Fruit fly (Drosophila melanogaster) whole organism: ENCODE measurements around the gene Nep2.

Experiments
- Dll ChIP-seq: fragments of >200 bp; optimal IDR thresholded peaks from 2 replicates; lab custom pipeline; 2017
- EcR ChIP-seq, 2 experiments: fragments of >200 bp; optimal IDR thresholded peaks; 2 replicates each; lab custom pipeline; 2017; ENCODE audit warnings: missing biosample characterization in 2 of 2, missing genetic modification characterization in 2 of 2, missing genetic modification reagents in 2 of 2
- pan ChIP-seq: fragments of >200 bp; optimal IDR thresholded peaks from 2 replicates; lab custom pipeline; 2017
- psq ChIP-seq: fragments of >200 bp; optimal IDR thresholded peaks from 2 replicates; lab custom pipeline; 2017
- usp ChIP-seq: fragments of >200 bp; optimal IDR thresholded peaks from 2 replicates; lab custom pipeline; 2017; ENCODE audit warnings: missing biosample characterization, missing genetic modification characterization, mixed read lengths

DNA sequence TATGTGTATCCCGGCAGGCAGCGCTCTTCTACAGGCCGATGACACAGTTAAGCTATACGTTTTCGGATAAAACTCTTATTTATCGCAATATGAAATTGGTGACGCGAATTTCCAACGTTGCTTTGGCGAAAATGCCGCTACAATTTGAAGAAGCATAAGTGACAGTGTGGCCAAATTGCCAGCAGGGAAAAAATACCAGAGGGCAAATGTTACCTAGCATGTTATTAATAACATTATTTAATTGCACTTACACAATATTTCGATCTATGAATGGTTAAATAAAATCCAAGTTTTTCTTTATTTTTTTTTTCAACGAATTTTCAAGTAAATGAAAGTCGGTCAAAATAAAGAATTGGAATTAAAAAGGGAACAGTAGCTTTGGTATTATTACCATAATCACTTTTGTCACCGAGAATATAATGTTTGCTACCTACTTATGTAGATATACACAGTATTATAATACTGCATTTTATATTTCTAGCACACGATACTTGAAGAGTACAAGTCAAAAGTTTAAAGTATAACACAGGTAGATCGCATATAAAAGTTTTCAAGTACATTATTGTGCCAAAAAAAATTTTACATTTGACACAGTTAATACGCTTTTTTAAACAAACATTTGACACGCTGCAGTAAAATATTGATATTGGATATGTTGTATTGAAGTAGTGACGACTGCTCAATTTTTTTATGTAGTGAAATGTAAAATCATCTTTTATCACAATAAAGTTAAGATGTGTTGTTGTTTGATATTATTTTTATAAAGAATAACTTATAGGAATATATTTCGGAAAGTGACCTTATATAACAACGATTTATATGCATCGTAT is 17.4 kb upstream of the Nep2 start, which contains the start of gene tacc:
- TF ChIP-seq psq (lab: Kevin White, UChicago) (no peak), EcR (GFP tag; optimal IDR thresholded peaks at IDR 0.05; lab: Kevin White, UChicago) (no peak), usp (GFP tag; lab: Kevin White, UChicago) (no peak), Dll (no peak), pan (lab: Kevin White, UChicago) (no peak)
